Worm (Caenorhabditis elegans): ENCODE data around the gene ZK353.9.

ZK353.9 gene

DNA sequence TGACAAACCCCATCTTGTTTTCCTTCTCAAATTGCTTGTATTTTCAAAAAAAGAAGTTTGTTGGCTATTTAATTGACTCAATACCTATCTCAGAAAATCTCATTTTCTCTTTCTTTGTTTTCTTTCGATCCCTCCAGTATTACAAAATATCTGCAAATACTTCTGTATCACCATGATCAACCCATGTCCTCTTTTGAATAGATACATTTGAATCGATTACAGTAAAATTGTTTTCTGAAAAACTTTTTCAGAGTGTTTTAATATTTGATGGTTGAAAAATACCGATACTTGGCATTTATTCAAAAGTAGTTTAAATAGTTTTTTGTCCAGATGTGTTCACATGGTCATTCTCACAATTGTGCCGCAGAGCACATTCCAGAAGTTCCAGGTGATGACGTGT is at the start of gene ZK353.9:
Gene ZK353.9, plus strand, starts transcription at position 331 of the 400 bp plus-strand sequence.
- TF ChIP-seq pat-9 (tag; optimal IDR thresholded peaks at IDR 0.05), result no peak
- TF ChIP-seq pag-3 (tag; optimal IDR thresholded peaks at IDR 0.05; ENCODE audit: borderline replicate concordance), result no peak
- TF ChIP-seq madf-2 (tag; optimal IDR thresholded peaks at IDR 0.05), result no peak
- no peak for TF ChIP-seq unc-42 (tag; optimal IDR thresholded peaks at IDR 0.05)
- TF ChIP-seq ztf-16 (tag; optimal IDR thresholded peaks at IDR 0.05), result no peak
- TF ChIP-seq nhr-11 (tag; optimal IDR thresholded peaks at IDR 0.05), result no peak
- no peak for TF ChIP-seq sox-4 (tag; optimal IDR thresholded peaks at IDR 0.05)
- no peak for TF ChIP-seq ceh-45 (GFP tag; IDR thresholded peaks at IDR 0.05)
- no peak for TF ChIP-seq pax-1 (tag; optimal IDR thresholded peaks at IDR 0.05)

DNA sequence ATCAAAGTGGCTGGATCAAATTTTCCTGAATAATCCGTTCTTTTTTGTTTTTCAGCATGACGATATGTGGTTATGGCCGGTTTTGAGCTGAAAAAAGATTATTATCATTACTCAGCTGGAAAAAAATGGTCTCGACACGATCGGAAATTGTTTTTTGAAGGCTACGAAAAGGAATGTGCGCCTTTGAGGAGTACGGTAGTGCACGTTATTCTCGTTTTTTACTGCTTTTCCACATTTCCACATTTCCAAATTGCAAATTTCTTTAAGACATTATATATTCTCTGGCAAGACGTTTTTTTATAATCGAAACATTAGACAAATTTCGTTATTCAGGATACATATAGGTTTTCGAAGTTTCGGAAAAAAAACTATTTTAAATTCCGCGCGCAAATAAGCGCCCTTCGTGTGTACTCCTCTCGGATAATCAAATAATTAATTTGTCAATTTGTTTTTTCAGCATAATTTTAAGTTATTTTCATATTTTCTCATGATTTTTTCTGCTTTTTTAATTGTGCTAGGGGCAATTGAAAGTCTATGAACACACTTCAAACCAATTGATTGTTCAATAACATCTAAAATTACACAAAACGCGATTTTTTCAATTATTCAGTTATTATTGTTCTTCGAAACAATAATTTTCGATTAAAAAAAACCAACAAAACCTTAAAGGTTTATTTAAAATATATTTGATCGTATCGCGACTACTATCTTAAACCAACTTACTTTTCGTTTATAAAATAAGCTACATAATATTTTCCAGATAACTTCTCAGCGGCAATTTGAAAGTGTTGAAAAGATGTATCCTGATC is 45.8 kb upstream of the ZK353.9 start, which contains the start of gene R05D3.3:
Gene R05D3.3, plus strand, starts transcription at position 759 of the 809 bp plus-strand sequence.
- TF ChIP-seq pat-9 (tag; optimal IDR thresholded peaks at IDR 0.05), result no peak
- no peak for TF ChIP-seq lim-6 (tag; optimal IDR thresholded peaks at IDR 0.05)
- no peak for TF ChIP-seq unc-55 (GFP tag; optimal IDR thresholded peaks at IDR 0.05)
- TF ChIP-seq C08G9.2 (tag; optimal IDR thresholded peaks at IDR 0.05), result no peak
- TF ChIP-seq npax-4 (tag; optimal IDR thresholded peaks at IDR 0.05), result no peak
- TF ChIP-seq sox-2 (GFP tag; IDR thresholded peaks at IDR 0.05), result no peak
- no peak for TF ChIP-seq odd-2 (tag; optimal IDR thresholded peaks at IDR 0.05)
- no peak for TF ChIP-seq fkh-6 (tag; optimal IDR thresholded peaks at IDR 0.05)
- no peak for TF ChIP-seq nfya-1 (tag; optimal IDR thresholded peaks at IDR 0.05)
- TF ChIP-seq ceh-19 (GFP tag; optimal IDR thresholded peaks at IDR 0.05), result no peak
- no peak for TF ChIP-seq ceh-18 (tag; optimal IDR thresholded peaks at IDR 0.05)
- TF ChIP-seq rnt-1 (tag; optimal IDR thresholded peaks at IDR 0.05), result no peak
- no peak for TF ChIP-seq ceh-45 (GFP tag; IDR thresholded peaks at IDR 0.05)
- no peak for TF ChIP-seq eyg-1 (tag; optimal IDR thresholded peaks at IDR 0.05)
- TF ChIP-seq ttx-3 (tag; optimal IDR thresholded peaks at IDR 0.05), result no peak
- TF ChIP-seq zip-5 (tag; optimal IDR thresholded peaks at IDR 0.05), result no peak
- TF ChIP-seq ceh-9 (tag; optimal IDR thresholded peaks at IDR 0.05), result no peak
- no peak for TF ChIP-seq ref-2 (tag; optimal IDR thresholded peaks at IDR 0.05)

DNA sequence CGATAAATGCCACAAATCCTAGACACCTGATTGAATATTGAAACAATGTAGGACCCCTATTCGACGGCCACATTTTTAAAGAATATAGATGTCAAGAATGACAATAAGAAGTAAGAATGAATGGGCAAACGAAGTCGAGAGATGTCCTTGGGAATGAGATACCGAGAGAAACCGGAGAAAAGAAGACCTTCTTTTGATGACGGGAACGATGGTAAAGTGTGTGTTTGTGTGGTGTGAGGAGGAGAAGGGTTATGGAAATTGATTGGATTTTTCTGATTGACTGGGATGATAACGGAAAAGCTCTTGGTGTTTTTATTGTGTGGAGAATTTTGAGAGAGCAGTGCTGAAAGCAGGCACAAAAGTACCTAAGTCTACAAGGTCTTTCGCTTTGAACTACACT is 40.7 kb upstream of the ZK353.9 start, which contains the start of gene R05D3.9:
Gene R05D3.9, minus strand, starts transcription at position 101 of the 400 bp plus-strand sequence.
- TF ChIP-seq che-1 (tag; optimal IDR thresholded peaks at IDR 0.05), result no peak
- no peak for TF ChIP-seq ref-2 (tag; optimal IDR thresholded peaks at IDR 0.05)
- TF ChIP-seq nhr-11 (tag; optimal IDR thresholded peaks at IDR 0.05), result no peak
- no peak for TF ChIP-seq sox-4 (tag; optimal IDR thresholded peaks at IDR 0.05)
- no peak for TF ChIP-seq K09A11.1 (tag; optimal IDR thresholded peaks at IDR 0.05; ENCODE audit: insufficient read depth)
- no peak for TF ChIP-seq pha-2 (tag; optimal IDR thresholded peaks at IDR 0.05)
- TF ChIP-seq Y22D7AL.16 (tag; optimal IDR thresholded peaks at IDR 0.05), result no peak
- no peak for TF ChIP-seq elt-2 (tag; optimal IDR thresholded peaks at IDR 0.05)

DNA sequence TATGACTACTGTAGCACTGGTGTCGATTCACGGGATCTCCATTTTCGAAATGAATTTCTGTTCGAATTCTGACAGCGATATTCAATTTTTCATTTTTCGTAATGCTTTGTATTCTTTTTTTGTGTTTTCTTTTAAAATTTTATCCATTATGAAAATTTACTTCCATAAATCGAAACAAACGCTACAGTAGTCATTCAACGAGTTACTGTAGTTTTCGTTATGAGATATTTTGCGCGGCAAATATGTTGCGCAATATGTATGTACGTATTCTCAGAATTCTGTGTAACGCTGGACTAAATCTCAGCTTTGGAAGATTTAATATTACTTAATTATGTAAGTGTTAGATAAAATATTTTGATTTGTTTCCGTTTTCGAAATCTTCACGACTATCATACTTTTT is 40.1 kb upstream of the ZK353.9 start:
- TF ChIP-seq unc-55 (GFP tag; optimal IDR thresholded peaks at IDR 0.05) (no peak), hlh-15 (tag; optimal IDR thresholded peaks at IDR 0.05) (no peak), ceh-22 (tag; optimal IDR thresholded peaks at IDR 0.05) (no peak), dve-1 (tag; optimal IDR thresholded peaks at IDR 0.05) (no peak), elt-4 (tag; optimal IDR thresholded peaks at IDR 0.05) (no peak), sdc-2 (tag; optimal IDR thresholded peaks at IDR 0.05) (no peak), lim-6 (tag; optimal IDR thresholded peaks at IDR 0.05) (no peak), F13H6.1 (tag; optimal IDR thresholded peaks at IDR 0.05) (no peak), gmeb-2 (tag; optimal IDR thresholded peaks at IDR 0.05) (no peak)
